Fruit fly (Drosophila melanogaster): ENCODE results near the gene Lrrk.

DNA sequence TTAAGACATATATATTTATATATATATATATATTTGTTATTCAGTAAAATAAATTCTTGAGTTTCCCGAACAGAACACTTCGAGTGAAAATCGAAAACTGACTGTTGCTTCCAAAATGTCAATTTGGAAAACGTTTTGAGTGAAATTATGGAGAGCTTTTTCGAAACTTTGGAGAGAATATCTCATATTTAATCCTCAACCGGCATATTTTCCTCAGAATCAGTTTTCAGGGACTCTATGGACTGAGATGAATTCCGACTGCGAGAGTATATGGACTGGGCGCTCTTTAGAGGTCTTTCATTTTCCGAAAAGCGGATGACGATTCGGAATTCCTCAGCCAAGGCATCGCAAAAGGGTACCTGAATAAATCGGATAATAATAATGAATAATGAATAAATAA is 13.3 kb downstream of the Lrrk start, which contains the start of gene GluRIIE:
- TF ChIP-seq CG13204 (GFP tag; optimal IDR thresholded peaks at IDR 0.05), result no peak
- no peak for TF ChIP-seq CG34367 (tag; optimal IDR thresholded peaks at IDR 0.05)
- TF ChIP-seq CG12605 (GFP tag; IDR thresholded peaks at IDR 0.05), result no peak
- no peak for TF ChIP-seq Ets98B (GFP tag; IDR thresholded peaks at IDR 0.05)
- TF ChIP-seq rn (GFP tag; IDR thresholded peaks at IDR 0.05), result no peak
- no peak for TF ChIP-seq EcR (GFP tag; optimal IDR thresholded peaks at IDR 0.05)
- no peak for TF ChIP-seq CG10348 (GFP tag; IDR thresholded peaks at IDR 0.05)
- no peak for TF ChIP-seq CG15710 (tag; optimal IDR thresholded peaks at IDR 0.05)
- no peak for TF ChIP-seq CG9948 (tag; optimal IDR thresholded peaks at IDR 0.05)
- no peak for TF ChIP-seq CG32121 (GFP tag; IDR thresholded peaks at IDR 0.05)
- TF ChIP-seq CG8159 (tag; optimal IDR thresholded peaks at IDR 0.05), result no peak
- TF ChIP-seq fd96Ca (GFP tag; IDR thresholded peaks at IDR 0.05), result no peak

All from whole organism, pupa.